Fruit fly (Drosophila melanogaster) whole organism, embryonic: ENCODE results near the gene CG31638.

Experiments
- Bgb ChIP-seq: fragments of 200-800 bp; sonication (Bioruptor generic); IDR thresholded peaks from 2 replicates; pipeline ENCODE4 v1.3.6; 2022; ENCODE audit warnings: missing biosample characterization, missing genetic modification characterization; ENCODE audit not compliant: partially characterized antibody
- CG10543 ChIP-seq: fragments of 200-800 bp; sonication (Bioruptor generic); optimal IDR thresholded peaks from 3 replicates; lab custom pipeline; 2017; ENCODE audit warnings: missing biosample characterization, mild to moderate bottlenecking, missing genetic modification characterization, moderate library complexity
- CG12155 ChIP-seq: fragments of 200-800 bp; sonication (Bioruptor generic); optimal IDR thresholded peaks from 3 replicates; lab custom pipeline; 2016; ENCODE audit warnings: missing biosample characterization, missing genetic modification characterization
- CG12659 ChIP-seq: fragments of 200-800 bp; sonication (Bioruptor generic); optimal IDR thresholded peaks from 3 replicates; lab custom pipeline; 2017; ENCODE audit warnings: mild to moderate bottlenecking, missing biosample characterization, missing genetic modification reagents, missing genetic modification characterization
- CG12769 ChIP-seq: fragments of 200-800 bp; sonication (Bioruptor generic); optimal IDR thresholded peaks from 2 replicates; lab custom pipeline; 2019; ENCODE audit warnings: missing biosample characterization, mild to moderate bottlenecking, missing genetic modification characterization, moderate library complexity
- CG13894 ChIP-seq: fragments of 200-800 bp; sonication (Bioruptor generic); optimal IDR thresholded peaks from 3 replicates; lab custom pipeline; 2018; ENCODE audit warnings: missing biosample characterization, mild to moderate bottlenecking, missing genetic modification characterization, moderate library complexity
- CG14014 ChIP-seq: fragments of 200-800 bp; sonication (Bioruptor generic); IDR thresholded peaks from 2 replicates; pipeline ENCODE4 v1.3.6; 2022; ENCODE audit warnings: missing biosample characterization, missing genetic modification characterization
- CG14441 ChIP-seq: fragments of 200-800 bp; sonication (Bioruptor generic); IDR thresholded peaks from 2 replicates; pipeline ENCODE4 v1.3.6; 2022; ENCODE audit warnings: missing biosample characterization, missing genetic modification characterization
- CG15514 ChIP-seq: fragments of 200-800 bp; sonication (Bioruptor generic); optimal IDR thresholded peaks from 3 replicates; lab custom pipeline; 2017; ENCODE audit warnings: missing biosample characterization, missing genetic modification characterization, mild to moderate bottlenecking, moderate library complexity, missing genetic modification reagents
- CG1603 ChIP-seq: fragments of 200-800 bp; sonication (Bioruptor generic); optimal IDR thresholded peaks from 2 replicates; lab custom pipeline; 2019; ENCODE audit warnings: missing biosample characterization, mild to moderate bottlenecking, missing genetic modification characterization, moderate library complexity
- CG2116 ChIP-seq: fragments of 200-800 bp; sonication (Bioruptor generic); optimal IDR thresholded peaks from 3 replicates; lab custom pipeline; 2018; ENCODE audit warnings: missing biosample characterization, mild to moderate bottlenecking, missing genetic modification characterization
- CG42726 ChIP-seq: fragments of 200-800 bp; sonication (Bioruptor generic); IDR thresholded peaks from 2 replicates; pipeline ENCODE4 v1.3.6; 2022; ENCODE audit warnings: missing biosample characterization, missing genetic modification characterization; ENCODE audit not compliant: partially characterized antibody
- CG6175 ChIP-seq: fragments of 200-800 bp; sonication (Bioruptor generic); IDR thresholded peaks from 3 replicates; pipeline ENCODE4 v1.3.6; 2022; ENCODE audit warnings: missing biosample characterization, missing genetic modification characterization
- CG6254 ChIP-seq: fragments of 200-800 bp; sonication (Bioruptor generic); optimal IDR thresholded peaks from 3 replicates; lab custom pipeline; 2017; ENCODE audit warnings: mild to moderate bottlenecking, missing biosample characterization, missing genetic modification reagents, missing genetic modification characterization
- CG6791 ChIP-seq: fragments of 200-800 bp; sonication (Bioruptor generic); IDR thresholded peaks from 3 replicates; pipeline ENCODE4 v1.3.6; 2022; ENCODE audit warnings: missing biosample characterization, missing genetic modification characterization; ENCODE audit not compliant: partially characterized antibody
- CG7357 ChIP-seq: fragments of 200-800 bp; sonication (Bioruptor generic); IDR thresholded peaks from 3 replicates; pipeline ENCODE4 v1.3.6; 2022; ENCODE audit warnings: missing biosample characterization, missing genetic modification characterization
- CG8290 ChIP-seq, 3 experiments: fragments of 200-800 bp; sonication (Bioruptor generic); optimal IDR thresholded peaks; 2 replicates each; lab custom pipeline; 2016 to 2019; ENCODE audit warnings: missing biosample characterization in 3 of 3, missing genetic modification characterization in 3 of 3, mild to moderate bottlenecking in 2 of 3, moderate library complexity in 1 of 3
- D ChIP-seq, 2 experiments: fragments of 200-800 bp in 1 of 2; fragments of >200 bp in 1 of 2; sonication (Bioruptor generic) in 1 of 2; optimal IDR thresholded peaks; 2 replicates in 1 of 2; 3 replicates in 1 of 2; lab custom pipeline; 2017; ENCODE audit warnings: mild to moderate bottlenecking in 1 of 2, missing biosample characterization in 1 of 2, missing genetic modification characterization in 1 of 2, missing genetic modification reagents in 1 of 2
- Doc2 ChIP-seq: fragments of 200-800 bp; sonication (Bioruptor generic); IDR thresholded peaks from 2 replicates; pipeline ENCODE4 v1.3.6; 2022; ENCODE audit warnings: missing biosample characterization, missing genetic modification characterization
- Drgx ChIP-seq: fragments of 200-800 bp; sonication (Bioruptor generic); IDR thresholded peaks from 2 replicates; pipeline ENCODE4 v1.3.6; 2022; ENCODE audit warnings: missing biosample characterization, missing genetic modification characterization
- Ets65A ChIP-seq: fragments of 200-800 bp; sonication (Bioruptor generic); peaks from one replicate; lab custom pipeline; 2016; ENCODE audit warnings: missing biosample characterization, missing genetic modification characterization
- H2.0 ChIP-seq: fragments of 200-800 bp; sonication (Bioruptor generic); IDR thresholded peaks from 2 replicates; pipeline ENCODE4 v1.3.6; 2022; ENCODE audit warnings: missing biosample characterization, missing genetic modification characterization
- Med ChIP-seq: fragments of 200-800 bp; sonication (Bioruptor generic); peaks from one replicate; lab custom pipeline; 2016; ENCODE audit warnings: missing biosample characterization, missing genetic modification characterization, mild to moderate bottlenecking, inconsistent platforms, moderate library complexity
- Nf-YC ChIP-seq: fragments of 200-800 bp; optimal IDR thresholded peaks from 3 replicates; lab custom pipeline; 2019; ENCODE audit warnings: missing biosample characterization, mild to moderate bottlenecking, missing genetic modification characterization, moderate library complexity
- Rfx ChIP-seq: fragments of 200-800 bp; sonication (Bioruptor generic); IDR thresholded peaks from 2 replicates; pipeline ENCODE4 v1.3.6; 2022; ENCODE audit warnings: missing biosample characterization, missing genetic modification characterization
- Rx ChIP-seq: fragments of 200-800 bp; sonication (Bioruptor generic); IDR thresholded peaks from 2 replicates; pipeline ENCODE4 v1.3.6; 2022; ENCODE audit warnings: missing biosample characterization, missing genetic modification characterization
- Trl ChIP-seq, 3 experiments: fragments of >200 bp in 2 of 3; fragments of 200-800 bp in 1 of 3; sonication (Bioruptor generic) in 1 of 3; optimal IDR thresholded peaks; 2 replicates in 1 of 3; 3 replicates in 2 of 3; lab custom pipeline; 2016 to 2017; ENCODE audit warnings: missing biosample characterization in 1 of 3, missing genetic modification characterization in 1 of 3
- Vsx1 ChIP-seq: fragments of 200-800 bp; sonication (Bioruptor generic); optimal IDR thresholded peaks from 2 replicates; lab custom pipeline; 2017; ENCODE audit warnings: missing biosample characterization, mild to moderate bottlenecking, missing genetic modification characterization, missing genetic modification reagents
- Xrp1 ChIP-seq: fragments of 200-800 bp; sonication (Bioruptor generic); IDR thresholded peaks from 2 replicates; pipeline ENCODE4 v1.3.6; 2022; ENCODE audit warnings: missing biosample characterization, missing genetic modification characterization
- abd-A ChIP-seq: fragments of 200-800 bp; sonication (Bioruptor generic); optimal IDR thresholded peaks from 3 replicates; lab custom pipeline; 2019; ENCODE audit warnings: missing biosample characterization, mild to moderate bottlenecking, missing genetic modification characterization, moderate library complexity
- amos ChIP-seq: fragments of 200-800 bp; sonication (Bioruptor generic); IDR thresholded peaks from 2 replicates; pipeline ENCODE4 v1.3.6; 2022; ENCODE audit warnings: missing biosample characterization, missing genetic modification characterization; ENCODE audit not compliant: partially characterized antibody
- bcd ChIP-seq: fragments of 200-800 bp; sonication (Bioruptor generic); optimal IDR thresholded peaks from 2 replicates; lab custom pipeline; 2017; ENCODE audit warnings: missing biosample characterization, mild to moderate bottlenecking, missing genetic modification characterization
- bigmax ChIP-seq: fragments of 200-800 bp; sonication (Bioruptor generic); optimal IDR thresholded peaks from 2 replicates; lab custom pipeline; 2018; ENCODE audit warnings: missing biosample characterization, mild to moderate bottlenecking, missing genetic modification characterization
- ci ChIP-seq: fragments of 200-800 bp; sonication (Bioruptor generic); IDR thresholded peaks from 3 replicates; pipeline ENCODE4 v1.3.6; 2022; ENCODE audit warnings: missing biosample characterization, missing genetic modification characterization
- fd64A ChIP-seq: fragments of 200-800 bp; sonication (Bioruptor generic); optimal IDR thresholded peaks from 3 replicates; lab custom pipeline; 2018; ENCODE audit warnings: missing biosample characterization, mild to moderate bottlenecking, missing genetic modification characterization
- gsb-n ChIP-seq: fragments of 200-800 bp; sonication (Bioruptor generic); optimal IDR thresholded peaks from 3 replicates; lab custom pipeline; 2018; ENCODE audit warnings: missing biosample characterization, mild to moderate bottlenecking, missing genetic modification characterization
- inv ChIP-seq: fragments of 200-800 bp; sonication (Bioruptor generic); IDR thresholded peaks from 2 replicates; pipeline ENCODE4 v1.3.6; 2022; ENCODE audit warnings: missing biosample characterization, missing genetic modification characterization; ENCODE audit not compliant: partially characterized antibody
- p53 ChIP-seq: fragments of 200-800 bp; sonication (Bioruptor generic); optimal IDR thresholded peaks from 2 replicates; lab custom pipeline; 2016; ENCODE audit warnings: missing biosample characterization, missing genetic modification characterization
- psq ChIP-seq: fragments of 200-800 bp; sonication (Bioruptor generic); optimal IDR thresholded peaks from 2 replicates; lab custom pipeline; 2017; ENCODE audit warnings: missing biosample characterization, missing genetic modification characterization
- pzg ChIP-seq: fragments of 200-800 bp; sonication (Bioruptor generic); optimal IDR thresholded peaks from 3 replicates; lab custom pipeline; 2018; ENCODE audit warnings: missing biosample characterization, mild to moderate bottlenecking, missing genetic modification characterization, moderate library complexity
- scrt ChIP-seq: fragments of 200-800 bp; sonication (Bioruptor generic); optimal IDR thresholded peaks from 2 replicates; lab custom pipeline; 2018; ENCODE audit warnings: missing biosample characterization, mild to moderate bottlenecking, missing genetic modification characterization, moderate library complexity
- slbo ChIP-seq: fragments of 200-800 bp; sonication (Bioruptor generic); IDR thresholded peaks from 2 replicates; pipeline ENCODE4 v1.3.6; 2022; ENCODE audit warnings: missing biosample characterization, missing genetic modification characterization
- sna ChIP-seq: fragments of 200-800 bp; sonication (Bioruptor generic); IDR thresholded peaks from 2 replicates; pipeline ENCODE4 v1.3.6; 2022; ENCODE audit warnings: missing biosample characterization, missing genetic modification characterization; ENCODE audit not compliant: partially characterized antibody
- ssp ChIP-seq: fragments of 200-800 bp; sonication (Bioruptor generic); IDR thresholded peaks from 2 replicates; pipeline ENCODE4 v1.3.6; 2022; ENCODE audit warnings: missing biosample characterization, missing genetic modification characterization
- sug ChIP-seq: fragments of 200-800 bp; optimal IDR thresholded peaks from 2 replicates; lab custom pipeline; 2019; ENCODE audit warnings: missing biosample characterization, mild to moderate bottlenecking, missing genetic modification characterization, moderate library complexity
- tap ChIP-seq: fragments of 200-800 bp; optimal IDR thresholded peaks from 3 replicates; lab custom pipeline; 2019; ENCODE audit warnings: missing biosample characterization, mild to moderate bottlenecking, missing genetic modification characterization, moderate library complexity
- zen ChIP-seq: fragments of 200-800 bp; sonication (Bioruptor generic); optimal IDR thresholded peaks from 3 replicates; lab custom pipeline; 2018; ENCODE audit warnings: missing biosample characterization, mild to moderate bottlenecking, missing genetic modification characterization, moderate library complexity

Gene CG31638

DNA sequence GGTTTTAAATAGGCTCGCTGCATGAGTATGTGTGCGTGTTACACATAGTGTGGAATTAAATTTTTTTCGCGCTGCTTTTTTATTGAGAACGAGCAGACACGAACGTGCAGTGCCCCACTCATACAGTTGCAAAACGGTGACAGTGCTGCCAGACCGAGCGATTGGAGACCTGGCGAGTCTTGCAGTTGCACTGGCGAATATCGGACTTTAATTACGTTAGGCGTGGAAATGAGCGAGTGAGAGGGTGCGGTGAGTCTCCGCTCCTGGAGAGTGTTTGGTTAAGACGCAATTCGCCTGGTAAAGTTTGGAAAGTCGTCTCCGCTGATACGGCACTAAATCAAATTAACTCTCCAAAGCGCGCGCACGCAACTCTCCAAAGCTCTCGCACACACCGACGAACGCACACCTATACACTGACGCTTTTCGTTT, 9.5 kb upstream of the CG31638 start (continued):
- TF ChIP-seq CG12769 (tag; lab: Kevin White, UChicago) (peak; percentile 65), CG12659 (peak; percentile 17), CG12155 (peak; percentile 88), CG2116 (GFP tag; lab: Kevin White, UChicago) (peak; percentile 69), sna (peak; percentile 25), gsb-n (tag; lab: Kevin White, UChicago) (peak; percentile 47), pzg (GFP tag; lab: Kevin White, UChicago) (peak; percentile 65), ci (GFP tag; lab: Robert Waterston, UW) (peak; percentile 81), CG42726 (GFP tag; lab: Robert Waterston, UW) (0 out of 2 replicates have a peak, but pooled peaks have one; percentile 55), p53 (peak; percentile 59), CG7357 (no peak), zen (tag; lab: Kevin White, UChicago) (peak; percentile 26), psq (GFP tag; lab: Kevin White, UChicago) (no peak), H2.0 (GFP tag; lab: Robert Waterston, UW) (0 out of 2 replicates have a peak, but pooled peaks have one; percentile 25), Nf-YC (tag; lab: Kevin White, UChicago) (peak; percentile 52), scrt (GFP tag; lab: Kevin White, UChicago) (peak; percentile 15), Med (peak; percentile 81), Ets65A (GFP tag; lab: Kevin White, UChicago) (peak; percentile 79), sug (tag; lab: Kevin White, UChicago) (peak; percentile 7), CG13894 (tag; lab: Kevin White, UChicago) (peak; percentile 63), Xrp1 (GFP tag; lab: Robert Waterston, UW) (0 out of 2 replicates have a peak, but pooled peaks have one; percentile 15), Doc2 (no peak), Rx (GFP tag; lab: Robert Waterston, UW) (no peak), Rfx (GFP tag; lab: Robert Waterston, UW) (peak; percentile 46; the same call in 1 of the 2 replicates), Bgb (GFP tag; lab: Robert Waterston, UW) (peak; percentile 63; the same call in 1 of the 2 replicates), Trl (optimal IDR thresholded peaks at IDR 0.05; lab: Kevin White, UChicago) (peak in 1 of 2 experiments; percentile 39), Trl (GFP tag; optimal IDR thresholded peaks at IDR 0.05; lab: Kevin White, UChicago) (no peak), slbo (GFP tag; lab: Robert Waterston, UW) (peak; percentile 16; the same call in 1 of the 2 replicates), amos (peak; percentile 53; the same call in 1 of the 2 replicates), ssp (GFP tag; lab: Robert Waterston, UW) (no peak), Drgx (GFP tag; lab: Robert Waterston, UW) (peak; percentile 34; the same call in 1 of the 2 replicates), CG10543 (GFP tag; lab: Kevin White, UChicago) (peak; percentile 71), bcd (GFP tag; lab: Kevin White, UChicago) (no peak), fd64A (GFP tag; lab: Kevin White, UChicago) (peak; percentile 46), inv (GFP tag; lab: Robert Waterston, UW) (no peak), abd-A (tag; lab: Kevin White, UChicago) (peak; percentile 90), bigmax (GFP tag; lab: Kevin White, UChicago) (peak; percentile 35), D (optimal IDR thresholded peaks at IDR 0.05; lab: Kevin White, UChicago) (peak; percentile 26), D (GFP tag; optimal IDR thresholded peaks at IDR 0.05; lab: Kevin White, UChicago) (no peak), CG6175 (GFP tag; lab: Robert Waterston, UW) (0 out of 3 replicates have a peak, but pooled peaks have one; percentile 33), CG14441 (no peak), CG6254 (GFP tag; lab: Kevin White, UChicago) (peak; percentile 10), CG14014 (GFP tag; lab: Robert Waterston, UW) (no peak; the same call in 1 of the 2 replicates), CG1603 (tag; lab: Kevin White, UChicago) (peak; percentile 51), Vsx1 (GFP tag; lab: Kevin White, UChicago) (no peak), CG6791 (peak; percentile 50; the same call in 2 of the 3 replicates), tap (tag; lab: Kevin White, UChicago) (no peak), CG15514 (GFP tag; lab: Kevin White, UChicago) (peak; percentile 73), CG8290 (GFP tag; optimal IDR thresholded peaks at IDR 0.05; lab: Kevin White, UChicago) (no peak), CG8290 (tag; optimal IDR thresholded peaks at IDR 0.05; lab: Kevin White, UChicago) (peak in 1 of 2 experiments; percentile 30)
